Fruit fly (Drosophila melanogaster) whole organism, embryonic: Measurements from ENCODE around the gene CG43175.

Experiments
- Atf6 ChIP-seq: fragments of 200-800 bp; sonication (Bioruptor generic); IDR thresholded peaks from 2 replicates; pipeline ENCODE4 v1.3.6; 2022; ENCODE audit warnings: missing biosample characterization, missing genetic modification characterization
- Awh ChIP-seq: fragments of 200-800 bp; sonication (Bioruptor generic); IDR thresholded peaks from 2 replicates; pipeline ENCODE4, ENCODE4 v1.3.6; 2022; ENCODE audit warnings: missing biosample characterization, missing genetic modification characterization
- Bgb ChIP-seq: fragments of 200-800 bp; sonication (Bioruptor generic); IDR thresholded peaks from 2 replicates; pipeline ENCODE4 v1.3.6; 2022; ENCODE audit warnings: missing biosample characterization, missing genetic modification characterization; ENCODE audit not compliant: partially characterized antibody
- C15 ChIP-seq: fragments of 200-800 bp; sonication (Bioruptor generic); IDR thresholded peaks from 3 replicates; pipeline ENCODE4 v1.3.6; 2022; ENCODE audit warnings: missing biosample characterization, missing genetic modification characterization
- CG1024 ChIP-seq: fragments of 200-800 bp; sonication (Bioruptor generic); IDR thresholded peaks from 2 replicates; pipeline ENCODE4 v1.3.6; 2022; ENCODE audit warnings: missing biosample characterization, missing genetic modification characterization
- CG10431 ChIP-seq: fragments of 200-800 bp; sonication (Bioruptor generic); optimal IDR thresholded peaks from 3 replicates; lab custom pipeline; 2018; ENCODE audit warnings: missing biosample characterization, mild to moderate bottlenecking, missing genetic modification characterization
- CG10462 ChIP-seq: fragments of 200-800 bp; sonication (Bioruptor generic); optimal IDR thresholded peaks from 2 replicates; lab custom pipeline; 2016; ENCODE audit warnings: missing biosample characterization, missing genetic modification characterization
- CG10565 ChIP-seq: fragments of 200-800 bp; sonication (Bioruptor generic); optimal IDR thresholded peaks from 3 replicates; lab custom pipeline; 2016; ENCODE audit warnings: missing biosample characterization, mild to moderate bottlenecking, missing genetic modification characterization
- CG11398 ChIP-seq: fragments of 200-800 bp; sonication (Bioruptor generic); optimal IDR thresholded peaks from 2 replicates; lab custom pipeline; 2016; ENCODE audit warnings: missing biosample characterization, missing genetic modification characterization
- CG12219 ChIP-seq: fragments of 200-800 bp; sonication (Bioruptor generic); optimal IDR thresholded peaks from 3 replicates; lab custom pipeline; 2018; ENCODE audit warnings: missing biosample characterization, mild to moderate bottlenecking, missing genetic modification characterization
- CG12236 ChIP-seq: fragments of 200-800 bp; sonication (Bioruptor generic); optimal IDR thresholded peaks from 2 replicates; lab custom pipeline; 2016; ENCODE audit warnings: missing biosample characterization, missing genetic modification characterization
- CG12299 ChIP-seq: fragments of 200-800 bp; sonication (Bioruptor generic); optimal IDR thresholded peaks from 2 replicates; lab custom pipeline; 2018; ENCODE audit warnings: missing biosample characterization, mild to moderate bottlenecking, missing genetic modification characterization
- CG13424 ChIP-seq: fragments of 200-800 bp; sonication (Bioruptor generic); optimal IDR thresholded peaks from 2 replicates; lab custom pipeline; 2019; ENCODE audit warnings: missing biosample characterization, mild to moderate bottlenecking, missing genetic modification characterization, moderate library complexity
- CG14860 ChIP-seq: fragments of 200-800 bp; sonication (Bioruptor generic); IDR thresholded peaks from 3 replicates; pipeline ENCODE4 v1.3.6; 2022; ENCODE audit warnings: missing biosample characterization, missing genetic modification characterization; ENCODE audit not compliant: partially characterized antibody
- CG15601 ChIP-seq: fragments of 200-800 bp; sonication (Bioruptor generic); optimal IDR thresholded peaks from 3 replicates; lab custom pipeline; 2019; ENCODE audit warnings: missing biosample characterization, mild to moderate bottlenecking, missing genetic modification characterization, moderate library complexity
- CG18599 ChIP-seq: fragments of 200-800 bp; sonication (Bioruptor generic); optimal IDR thresholded peaks from 3 replicates; lab custom pipeline; 2017; ENCODE audit warnings: missing biosample characterization, missing genetic modification characterization, mild to moderate bottlenecking, moderate library complexity, missing genetic modification reagents
- CG2120 ChIP-seq: fragments of 200-800 bp; sonication (Bioruptor generic); optimal IDR thresholded peaks from 3 replicates; lab custom pipeline; 2016; ENCODE audit warnings: missing biosample characterization, missing genetic modification characterization
- CG2199 ChIP-seq: fragments of 200-800 bp; sonication (Bioruptor generic); IDR thresholded peaks from 3 replicates; pipeline ENCODE4 v1.3.6; 2022; ENCODE audit warnings: missing biosample characterization, missing genetic modification characterization
- CG30403 ChIP-seq: fragments of 200-800 bp; sonication (Bioruptor generic); optimal IDR thresholded peaks from 3 replicates; lab custom pipeline; 2016; ENCODE audit warnings: missing biosample characterization, missing genetic modification characterization
- CG8924 ChIP-seq: fragments of 200-800 bp; optimal IDR thresholded peaks from 3 replicates; lab custom pipeline; 2019; ENCODE audit warnings: missing biosample characterization, mild to moderate bottlenecking, missing genetic modification characterization, moderate library complexity
- CG9215 ChIP-seq: fragments of 200-800 bp; sonication (Bioruptor generic); IDR thresholded peaks from 2 replicates; pipeline ENCODE4 v1.3.6; 2022; ENCODE audit warnings: missing biosample characterization, missing genetic modification characterization
- Dfd ChIP-seq, 2 experiments: fragments of >200 bp; optimal IDR thresholded peaks; 2 replicates each; lab custom pipeline; 2017; ENCODE audit warnings: missing biosample characterization in 2 of 2, missing genetic modification characterization in 2 of 2
- Dref ChIP-seq: fragments of 200-800 bp; sonication (Bioruptor generic); IDR thresholded peaks from 2 replicates; pipeline ENCODE4 v1.3.6; 2022; ENCODE audit warnings: missing biosample characterization, missing genetic modification characterization
- ERR ChIP-seq: fragments of 200-800 bp; sonication (Bioruptor generic); optimal IDR thresholded peaks from 2 replicates; lab custom pipeline; 2016; ENCODE audit warnings: missing biosample characterization, missing genetic modification characterization
- Ets97D ChIP-seq: fragments of 200-800 bp; sonication (Bioruptor generic); optimal IDR thresholded peaks from 3 replicates; lab custom pipeline; 2016; ENCODE audit warnings: missing biosample characterization, missing genetic modification characterization
- H2.0 ChIP-seq: fragments of 200-800 bp; sonication (Bioruptor generic); IDR thresholded peaks from 2 replicates; pipeline ENCODE4 v1.3.6; 2022; ENCODE audit warnings: missing biosample characterization, missing genetic modification characterization
- Hr51 ChIP-seq, 2 experiments: fragments of 200-800 bp; sonication (Bioruptor generic); optimal IDR thresholded peaks; 2 replicates in 1 of 2; 3 replicates in 1 of 2; lab custom pipeline; 2016 to 2018; ENCODE audit warnings: missing biosample characterization in 2 of 2, missing genetic modification characterization in 2 of 2, mild to moderate bottlenecking in 1 of 2, moderate library complexity in 1 of 2
- NFAT ChIP-seq: fragments of 200-800 bp; sonication (Bioruptor generic); IDR thresholded peaks from 2 replicates; pipeline ENCODE4 v1.3.6; 2022; ENCODE audit warnings: missing biosample characterization, missing genetic modification characterization
- NfI ChIP-seq: fragments of 200-800 bp; sonication (Bioruptor generic); optimal IDR thresholded peaks from 3 replicates; lab custom pipeline; 2018; ENCODE audit warnings: missing biosample characterization, mild to moderate bottlenecking, missing genetic modification characterization, moderate library complexity
- Oli ChIP-seq: fragments of 200-800 bp; sonication (Bioruptor generic); optimal IDR thresholded peaks from 2 replicates; lab custom pipeline; 2018; ENCODE audit warnings: missing biosample characterization, mild to moderate bottlenecking, missing genetic modification characterization, moderate library complexity
- bigmax ChIP-seq: fragments of 200-800 bp; sonication (Bioruptor generic); optimal IDR thresholded peaks from 2 replicates; lab custom pipeline; 2018; ENCODE audit warnings: missing biosample characterization, mild to moderate bottlenecking, missing genetic modification characterization
- cg ChIP-seq: fragments of 200-800 bp; sonication (Bioruptor generic); optimal IDR thresholded peaks from 3 replicates; lab custom pipeline; 2019; ENCODE audit warnings: missing biosample characterization, mild to moderate bottlenecking, missing genetic modification characterization, moderate library complexity
- danr ChIP-seq: fragments of 200-800 bp; sonication (Bioruptor generic); IDR thresholded peaks from 2 replicates; pipeline ENCODE4 v1.3.6; 2022; ENCODE audit warnings: missing biosample characterization, missing genetic modification characterization
- gem ChIP-seq: fragments of 200-800 bp; sonication (Bioruptor generic); optimal IDR thresholded peaks from 2 replicates; lab custom pipeline; 2019; ENCODE audit warnings: missing biosample characterization, mild to moderate bottlenecking, missing genetic modification characterization, moderate library complexity
- gt ChIP-seq: fragments of 200-800 bp; sonication (Bioruptor generic); IDR thresholded peaks from 2 replicates; pipeline ENCODE4 v1.3.6; 2022; ENCODE audit warnings: missing biosample characterization, missing genetic modification characterization
- ham ChIP-seq: fragments of 200-800 bp; sonication (Bioruptor generic); IDR thresholded peaks from 2 replicates; pipeline ENCODE4 v1.3.6; 2022; ENCODE audit warnings: missing biosample characterization, missing genetic modification characterization
- jing ChIP-seq: fragments of 200-800 bp; sonication (Bioruptor generic); optimal IDR thresholded peaks from 2 replicates; lab custom pipeline; 2018; ENCODE audit warnings: missing biosample characterization, mild to moderate bottlenecking, missing genetic modification characterization
- ken ChIP-seq: fragments of 200-800 bp; sonication (Bioruptor generic); IDR thresholded peaks from 3 replicates; pipeline ENCODE4 v1.3.6; 2022; ENCODE audit warnings: missing biosample characterization, missing genetic modification characterization
- lab ChIP-seq: fragments of 200-800 bp; sonication (Bioruptor generic); optimal IDR thresholded peaks from 3 replicates; lab custom pipeline; 2017; ENCODE audit warnings: missing biosample characterization, missing genetic modification characterization, mild to moderate bottlenecking, moderate library complexity, missing genetic modification reagents
- lbe ChIP-seq: fragments of 200-800 bp; sonication (Bioruptor generic); optimal IDR thresholded peaks from 2 replicates; lab custom pipeline; 2016; ENCODE audit warnings: missing biosample characterization, mild to moderate bottlenecking, missing genetic modification characterization
- nerfin-1 ChIP-seq: fragments of 200-800 bp; sonication (Bioruptor generic); optimal IDR thresholded peaks from 3 replicates; lab custom pipeline; 2019; ENCODE audit warnings: missing biosample characterization, mild to moderate bottlenecking, missing genetic modification characterization, moderate library complexity
- odd ChIP-seq: fragments of 200-800 bp; sonication (Bioruptor generic); optimal IDR thresholded peaks from 2 replicates; lab custom pipeline; 2017; ENCODE audit warnings: missing biosample characterization, mild to moderate bottlenecking, missing genetic modification characterization
- pb ChIP-seq: fragments of 200-800 bp; sonication (Bioruptor generic); optimal IDR thresholded peaks from 3 replicates; lab custom pipeline; 2016; ENCODE audit warnings: missing biosample characterization, missing genetic modification characterization
- phol ChIP-seq: fragments of 200-800 bp; sonication (Bioruptor generic); optimal IDR thresholded peaks from 3 replicates; lab custom pipeline; 2018; ENCODE audit warnings: missing biosample characterization, mild to moderate bottlenecking, missing genetic modification characterization, moderate library complexity
- prd ChIP-seq, 3 experiments: fragments of >200 bp in 2 of 3; fragments of 200-800 bp in 1 of 3; sonication (Bioruptor generic) in 1 of 3; optimal IDR thresholded peaks in 2 of 3; IDR thresholded peaks in 1 of 3; 2 replicates in 2 of 3; 3 replicates in 1 of 3; pipeline versions ENCODE4 v1.3.6 to Lab custom; 2017 to 2022; ENCODE audit warnings: missing biosample characterization in 1 of 3, missing genetic modification characterization in 1 of 3
- psq ChIP-seq: fragments of 200-800 bp; sonication (Bioruptor generic); optimal IDR thresholded peaks from 2 replicates; lab custom pipeline; 2017; ENCODE audit warnings: missing biosample characterization, missing genetic modification characterization
- trh ChIP-seq: fragments of 200-800 bp; sonication (Bioruptor generic); optimal IDR thresholded peaks from 2 replicates; lab custom pipeline; 2016; ENCODE audit warnings: missing biosample characterization, missing genetic modification characterization
- unc-4 ChIP-seq: fragments of 200-800 bp; sonication (Bioruptor generic); IDR thresholded peaks from 2 replicates; pipeline ENCODE4 v1.3.6; 2022; ENCODE audit warnings: missing biosample characterization, missing genetic modification characterization; ENCODE audit not compliant: partially characterized antibody
- wor ChIP-seq: fragments of 200-800 bp; sonication (Bioruptor generic); IDR thresholded peaks from 2 replicates; pipeline ENCODE4 v1.3.6; 2022; ENCODE audit warnings: missing biosample characterization, missing genetic modification characterization

CG43175 gene

DNA sequence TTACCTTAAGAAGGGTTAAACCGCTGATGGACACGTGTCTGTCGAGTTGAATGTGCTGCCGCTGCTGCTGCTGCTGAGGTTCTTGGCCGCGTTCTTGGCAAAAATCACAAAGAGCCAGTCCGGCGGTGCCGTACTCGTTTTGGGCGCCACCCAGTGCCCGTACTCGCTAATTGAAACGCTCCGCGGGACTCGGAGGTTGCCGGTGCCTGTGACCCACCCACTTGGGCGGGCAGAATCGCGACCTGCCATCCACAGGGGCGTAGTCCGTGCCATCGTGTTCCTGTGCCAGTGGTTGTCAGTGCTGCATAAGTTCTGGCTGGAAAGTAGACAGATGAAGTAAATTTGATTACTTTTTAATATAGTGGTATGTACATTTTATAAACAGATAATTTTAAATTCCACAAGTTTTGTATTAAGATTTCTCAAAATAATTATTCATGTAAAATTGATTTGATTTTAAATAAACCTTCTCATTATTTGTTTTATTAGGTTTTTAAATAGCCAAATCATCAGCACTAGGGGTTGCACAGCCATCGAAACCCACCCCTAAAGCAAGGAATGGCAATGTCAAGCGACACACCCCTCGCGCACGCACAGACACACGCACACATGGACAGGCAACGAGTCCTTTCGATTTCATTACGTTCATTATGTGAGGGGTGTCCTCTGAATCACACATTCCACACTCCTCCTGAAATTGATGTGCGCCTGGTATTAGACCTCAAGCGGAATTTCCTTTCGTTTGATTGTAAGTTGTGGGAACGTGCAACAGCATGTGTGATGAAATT lies 25.4 kb upstream of the CG43175 start:
- no peak for TF ChIP-seq Bgb
- no peak for TF ChIP-seq pb (GFP tag; lab: Kevin White, UChicago)
- 0 out of 2 replicates have a peak, but pooled peaks have one; percentile 15 for TF ChIP-seq Awh (GFP tag; lab: Robert Waterston, UW)
- TF ChIP-seq CG12299 (tag; lab: Kevin White, UChicago), result peak; percentile 20
- no peak for TF ChIP-seq CG10431 (GFP tag; lab: Kevin White, UChicago)
- TF ChIP-seq nerfin-1 (tag; lab: Kevin White, UChicago), result peak; percentile 84
- TF ChIP-seq CG10565 (GFP tag; lab: Kevin White, UChicago), result no peak
- TF ChIP-seq cg (GFP tag; lab: Kevin White, UChicago), result peak; percentile 60
- no peak for TF ChIP-seq trh
- no peak for TF ChIP-seq Dref (GFP tag; lab: Robert Waterston, UW)
- TF ChIP-seq CG30403 (GFP tag; lab: Kevin White, UChicago), result peak; percentile 6
- TF ChIP-seq CG12236 (GFP tag; lab: Kevin White, UChicago), result no peak
- TF ChIP-seq gt (GFP tag; lab: Robert Waterston, UW), result no peak
- peak; percentile 38; the same call in 1 of the 2 replicates for TF ChIP-seq unc-4
- no peak for TF ChIP-seq danr (GFP tag; lab: Robert Waterston, UW)
- TF ChIP-seq CG2120 (GFP tag; lab: Kevin White, UChicago), result peak; percentile 6
- TF ChIP-seq Hr51 (GFP tag; optimal IDR thresholded peaks at IDR 0.05; lab: Kevin White, UChicago), result peak in 1 of 2 experiments; percentile 41
- no peak for TF ChIP-seq ken (GFP tag; lab: Robert Waterston, UW)
- TF ChIP-seq ham (GFP tag; lab: Robert Waterston, UW), result no peak
- no peak for TF ChIP-seq H2.0 (GFP tag; lab: Robert Waterston, UW)
- TF ChIP-seq Oli (tag; lab: Kevin White, UChicago), result peak; percentile 8
- TF ChIP-seq CG12219 (GFP tag; lab: Kevin White, UChicago), result no peak
- peak; percentile 32; the same call in 1 of the 2 replicates for TF ChIP-seq wor
- peak; percentile 44 for TF ChIP-seq gem
- TF ChIP-seq NFAT, result no peak
- no peak for TF ChIP-seq Ets97D (GFP tag; lab: Kevin White, UChicago)
- TF ChIP-seq NfI (GFP tag; lab: Kevin White, UChicago), result no peak
- TF ChIP-seq CG10462, result no peak
- no peak for TF ChIP-seq C15 (GFP tag; lab: Robert Waterston, UW)
- TF ChIP-seq CG2199 (GFP tag; lab: Robert Waterston, UW), result no peak
- TF ChIP-seq CG18599 (GFP tag; lab: Kevin White, UChicago), result peak; percentile 41
- TF ChIP-seq prd (optimal IDR thresholded peaks at IDR 0.05; lab: Kevin White, UChicago), result no peak
- 0 out of 3 replicates have a peak, but pooled peaks have one; percentile 25 for TF ChIP-seq prd (GFP tag; IDR thresholded peaks at IDR 0.05; lab: Robert Waterston, UW)
- TF ChIP-seq ERR (GFP tag; lab: Kevin White, UChicago), result no peak
- TF ChIP-seq CG14860 (GFP tag; lab: Robert Waterston, UW), result no peak
- no peak for TF ChIP-seq CG1024 (GFP tag; lab: Robert Waterston, UW)
- no peak for TF ChIP-seq jing (GFP tag; lab: Kevin White, UChicago)
- TF ChIP-seq phol (tag; lab: Kevin White, UChicago), result peak; percentile 11
- TF ChIP-seq odd, result no peak
- TF ChIP-seq Atf6, result no peak
- no peak for TF ChIP-seq CG9215 (GFP tag; lab: Robert Waterston, UW)
- TF ChIP-seq psq, result no peak
- peak; percentile 40 for TF ChIP-seq lab (GFP tag; lab: Kevin White, UChicago)
- TF ChIP-seq lbe, result no peak
- TF ChIP-seq CG15601 (tag; lab: Kevin White, UChicago), result no peak
- no peak for TF ChIP-seq bigmax
- peak; percentile 40 for TF ChIP-seq CG8924
- TF ChIP-seq CG13424, result peak; percentile 41
- no peak for TF ChIP-seq Dfd (GFP tag; optimal IDR thresholded peaks at IDR 0.05; lab: Kevin White, UChicago)
- TF ChIP-seq CG11398 (GFP tag; lab: Kevin White, UChicago), result no peak
